Worm (Caenorhabditis elegans): ENCODE results near the gene F01G10.6.

The F01G10.6 gene

ce11 chrIV:10227534-10227933 lies at the start of gene F01G10.6:
F01G10.6 (minus strand) TSS chrIV:10227634.
- no peak for TF ChIP-seq unc-62 (GFP tag; optimal IDR thresholded peaks at IDR 0.05)

DNA sequence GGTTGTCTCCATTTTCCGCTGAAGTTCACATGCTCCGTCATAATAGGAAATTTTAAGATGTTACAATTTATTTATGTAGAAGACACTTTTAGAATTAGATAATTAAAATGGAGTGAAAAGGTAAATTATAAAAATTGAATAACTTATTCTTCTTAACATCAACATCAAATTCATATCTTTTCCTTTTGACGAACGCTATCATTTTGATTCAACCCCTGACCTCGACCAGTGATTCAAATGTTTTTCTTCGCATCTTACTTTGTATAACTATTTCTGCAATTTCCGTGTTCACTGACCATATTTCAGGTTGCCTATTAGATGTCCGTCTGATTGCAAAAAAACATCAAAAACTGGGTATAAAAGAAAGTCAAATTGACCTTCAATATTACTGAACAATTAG lies 49.5 kb upstream of the F01G10.6 start, which contains the start of gene Y43C5A.7:
Gene Y43C5A.7, plus strand, starts transcription at position 301 of the 400 bp plus-strand sequence.
- no peak for TF ChIP-seq unc-62 (GFP tag; optimal IDR thresholded peaks at IDR 0.05)

- no peak for TF ChIP-seq unc-62 (GFP tag; optimal IDR thresholded peaks at IDR 0.05)
Observed at ce11 chrIV:10275050-10275449, 47.6 kb upstream of the F01G10.6 start.

DNA sequence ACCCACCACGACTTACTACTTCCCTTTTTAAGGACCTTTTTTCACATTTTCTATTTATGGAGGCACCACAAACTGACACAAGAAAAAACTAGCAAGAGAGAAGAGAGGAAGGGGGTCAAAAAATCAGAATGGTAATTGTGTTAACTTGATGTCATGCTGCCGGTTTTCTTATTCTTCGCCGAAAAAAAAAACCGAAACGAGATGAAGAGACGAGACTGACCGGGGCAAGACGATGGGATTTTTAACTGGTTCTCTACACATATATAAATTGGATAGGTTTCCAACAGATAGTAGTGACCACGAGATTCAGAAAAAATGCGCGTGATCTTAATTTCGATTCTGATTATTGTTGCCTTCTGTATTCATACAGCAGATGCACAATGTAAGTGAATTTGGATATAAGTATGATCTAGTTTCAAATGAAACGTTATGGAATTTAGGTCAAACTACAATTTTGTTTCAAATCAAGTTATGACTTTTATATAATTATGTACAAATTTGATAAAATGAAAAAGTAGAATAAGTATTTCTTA lies 46.4 kb upstream of the F01G10.6 start, which contains the start of gene Y43C5A.3:
Gene Y43C5A.3, plus strand, starts transcription at position 256 of the 533 bp plus-strand sequence.
- no peak for TF ChIP-seq unc-62 (GFP tag; optimal IDR thresholded peaks at IDR 0.05)

DNA sequence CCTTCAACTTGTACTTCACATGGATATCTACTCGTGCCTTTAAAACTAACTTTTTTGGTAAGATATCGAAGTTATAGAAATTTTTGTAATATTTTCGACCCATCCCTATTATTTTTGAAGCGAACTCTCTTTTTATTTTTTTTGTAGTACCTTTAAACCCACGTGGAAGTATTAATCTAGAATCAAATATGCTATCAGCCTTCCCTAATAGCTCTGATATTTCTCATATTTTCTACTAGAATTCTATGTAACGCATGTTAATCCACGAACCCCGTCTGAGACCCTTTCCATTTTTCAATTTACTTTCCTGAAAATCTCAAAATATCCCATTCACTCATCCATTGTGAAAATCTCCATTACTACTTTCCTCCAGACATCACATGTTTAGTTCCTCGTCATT lies 45.9 kb upstream of the F01G10.6 start:
- TF ChIP-seq unc-62 (GFP tag; optimal IDR thresholded peaks at IDR 0.05) = no peak

- no peak for TF ChIP-seq unc-62 (GFP tag; optimal IDR thresholded peaks at IDR 0.05)
Observed at ce11 chrIV:10269137-10269933, 41.9 kb upstream of the F01G10.6 start, which contains the start of the genes nspd-7 and Y43C5A.2. nspd-7 (minus strand) TSS chrIV:10269187. Y43C5A.2 (plus strand) TSS chrIV:10269883.

DNA sequence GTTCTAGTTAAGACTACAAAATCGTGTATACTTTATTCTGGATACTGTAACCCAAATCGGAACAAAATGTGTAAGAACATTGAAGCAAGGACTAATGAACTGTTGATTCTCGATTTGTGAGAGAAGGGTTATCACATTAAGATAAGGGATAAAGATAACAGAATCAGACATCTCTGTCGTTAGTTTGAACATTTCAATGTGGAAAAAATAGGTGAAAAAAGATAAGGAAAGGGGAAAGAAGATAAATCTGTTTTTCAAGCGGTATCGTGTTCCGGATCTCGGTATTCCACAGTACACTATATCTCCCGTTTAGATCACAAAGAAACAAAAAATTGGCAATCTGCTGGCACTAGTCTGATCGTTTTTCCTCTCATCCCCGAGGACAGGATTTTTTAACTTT lies 33.6 kb upstream of the F01G10.6 start:
- no peak for TF ChIP-seq unc-62 (GFP tag; optimal IDR thresholded peaks at IDR 0.05)

DNA sequence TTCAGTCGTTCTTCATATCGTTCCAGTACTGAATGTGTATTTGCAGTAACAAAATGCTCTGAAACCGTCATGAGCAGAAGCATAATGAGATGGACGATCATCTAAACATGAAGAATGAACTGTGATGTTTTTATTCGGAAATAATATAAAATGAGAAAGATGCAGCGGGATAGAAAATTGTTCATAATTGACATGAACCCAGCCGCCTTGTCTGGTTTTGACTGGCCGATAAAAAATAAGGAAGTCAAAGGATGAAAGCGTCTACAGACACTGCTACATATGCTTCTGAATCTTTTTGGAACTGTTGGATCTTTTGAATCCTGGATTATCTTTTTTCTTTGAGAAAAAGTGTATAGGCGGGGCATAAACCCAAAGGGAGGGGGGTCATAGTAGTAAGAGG lies 32.1 kb upstream of the F01G10.6 start, which contains the start of gene F01G10.9:
Gene F01G10.9, minus strand, starts transcription at position 101 of the 400 bp plus-strand sequence.
- no peak for TF ChIP-seq unc-62 (GFP tag; optimal IDR thresholded peaks at IDR 0.05)

- TF ChIP-seq unc-62 (GFP tag; optimal IDR thresholded peaks at IDR 0.05) = no peak
Observed at ce11 chrIV:10252886-10253639, 25.6 kb upstream of the F01G10.6 start.

DNA sequence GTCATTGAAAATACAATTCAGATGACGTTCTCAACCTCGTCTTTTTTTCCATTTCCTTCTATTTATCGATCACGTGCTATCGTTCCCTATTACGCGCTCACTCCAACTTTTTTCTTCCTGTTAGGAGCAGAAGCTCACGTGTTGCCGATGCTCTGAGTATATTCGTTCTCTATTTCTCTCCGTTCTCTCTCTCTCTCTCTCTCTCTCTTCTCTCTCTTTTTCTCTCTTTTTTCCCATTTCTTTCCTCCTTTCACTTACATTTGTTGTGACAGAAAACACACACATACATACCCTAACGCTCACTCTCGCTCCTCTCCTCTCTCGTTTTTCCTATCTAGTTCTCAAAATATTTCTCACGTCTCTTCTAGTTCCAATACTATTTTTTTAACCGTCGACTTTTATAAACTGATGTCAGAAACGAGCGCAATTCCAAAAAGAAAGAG lies 24.9 kb upstream of the F01G10.6 start:
- no peak for TF ChIP-seq unc-62 (GFP tag; optimal IDR thresholded peaks at IDR 0.05)

DNA sequence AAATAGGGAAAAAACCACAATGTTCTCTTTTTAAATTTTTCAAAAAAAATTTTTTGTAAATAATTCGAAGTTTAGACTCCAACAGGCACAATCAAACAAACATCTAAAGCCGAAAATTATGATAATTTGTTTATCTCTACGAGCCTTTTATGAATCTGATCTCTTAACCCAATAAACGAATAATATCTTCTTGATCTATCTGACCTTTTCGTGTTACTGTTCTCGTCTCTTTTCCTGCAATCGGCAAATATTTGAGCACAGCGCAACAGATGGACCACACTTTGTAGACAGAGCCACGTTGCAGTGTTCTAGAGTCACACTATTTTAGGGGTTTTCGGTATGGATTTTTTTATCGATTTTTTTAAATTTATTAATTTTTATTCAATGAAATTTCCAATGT lies 24.3 kb upstream of the F01G10.6 start:
- no peak for TF ChIP-seq unc-62 (GFP tag; optimal IDR thresholded peaks at IDR 0.05)

ce11 chrIV:10251261-10251660 lies 23.8 kb upstream of the F01G10.6 start:
- TF ChIP-seq unc-62 (GFP tag; optimal IDR thresholded peaks at IDR 0.05) = no peak

ce11 chrIV:10250577-10251075 lies 23.2 kb upstream of the F01G10.6 start, which contains the start of gene daf-14:
daf-14 (plus strand) TSS chrIV:10250627.
- TF ChIP-seq unc-62 (GFP tag; optimal IDR thresholded peaks at IDR 0.05) = no peak

ce11 chrIV:10245666-10246210 lies 18.3 kb upstream of the F01G10.6 start, which contains the start of gene F01G10.10:
F01G10.10 (plus strand) TSS chrIV:10246160.
- TF ChIP-seq unc-62 (GFP tag; optimal IDR thresholded peaks at IDR 0.05) = no peak

- no peak for TF ChIP-seq unc-62 (GFP tag; optimal IDR thresholded peaks at IDR 0.05)
Observed at ce11 chrIV:10243276-10243675, 15.8 kb upstream of the F01G10.6 start, which contains the start of gene tkt-1. tkt-1 (plus strand) TSS chrIV:10243612.
